Worm (Caenorhabditis elegans): Measurements from ENCODE around the gene gtbp-1.

gtbp-1 gene

DNA sequence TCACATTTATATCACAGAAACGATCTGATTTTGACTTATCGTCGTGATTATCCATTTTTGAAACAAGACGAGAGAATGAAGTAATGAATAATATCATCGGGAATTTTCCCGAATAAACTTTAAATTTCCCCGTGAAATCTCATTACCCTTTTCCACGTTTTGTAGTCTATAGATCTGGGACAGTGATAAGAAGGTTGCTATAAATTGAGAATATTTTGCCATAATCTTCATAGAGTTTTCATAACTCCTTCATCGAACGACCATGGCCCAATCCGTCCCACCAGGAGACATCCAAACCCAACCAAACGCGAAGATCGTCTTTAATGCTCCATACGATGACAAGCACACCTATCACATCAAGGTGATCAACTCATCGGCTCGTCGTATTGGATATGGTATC, 33.6 kb downstream of the gtbp-1 start, which contains the start of the genes C04G2.5 and msp-36:
C04G2.5 (minus strand) TSS at position 101 of the 400 bp plus-strand sequence.
msp-36 (plus strand) TSS at position 263 of the 400 bp plus-strand sequence.
- TF ChIP-seq unc-30 (tag; optimal IDR thresholded peaks at IDR 0.05) (no peak), blmp-1 (tag; optimal IDR thresholded peaks at IDR 0.05) (no peak), sox-4 (tag; optimal IDR thresholded peaks at IDR 0.05) (no peak), fkh-8 (tag; optimal IDR thresholded peaks at IDR 0.05) (no peak), egl-27 (tag; optimal IDR thresholded peaks at IDR 0.05) (no peak), elt-3 (tag; optimal IDR thresholded peaks at IDR 0.05) (no peak), vab-15 (tag; optimal IDR thresholded peaks at IDR 0.05) (no peak), nhr-85 (tag) (no peak), nhr-20 (tag; optimal IDR thresholded peaks at IDR 0.05) (no peak), unc-98 (GFP tag; IDR thresholded peaks at IDR 0.05) (no peak), pax-3 (tag; optimal IDR thresholded peaks at IDR 0.05) (no peak), pag-3 (tag; optimal IDR thresholded peaks at IDR 0.05; ENCODE audit: borderline replicate concordance, insufficient read depth) (no peak), mef-2 (tag; optimal IDR thresholded peaks at IDR 0.05) (no peak), lin-14 (GFP tag; optimal IDR thresholded peaks at IDR 0.05) (no peak), alr-1 (tag; optimal IDR thresholded peaks at IDR 0.05; ENCODE audit: borderline replicate concordance) (no peak), lin-39 (tag; optimal IDR thresholded peaks at IDR 0.05) (no peak), jun-1 (tag; optimal IDR thresholded peaks at IDR 0.05) (no peak), nhr-237 (tag; optimal IDR thresholded peaks at IDR 0.05) (no peak), Y116A8C.19 (tag; optimal IDR thresholded peaks at IDR 0.05; ENCODE audit: borderline replicate concordance) (no peak), hpl-2 (GFP tag; optimal IDR thresholded peaks at IDR 0.05) (no peak)

DNA sequence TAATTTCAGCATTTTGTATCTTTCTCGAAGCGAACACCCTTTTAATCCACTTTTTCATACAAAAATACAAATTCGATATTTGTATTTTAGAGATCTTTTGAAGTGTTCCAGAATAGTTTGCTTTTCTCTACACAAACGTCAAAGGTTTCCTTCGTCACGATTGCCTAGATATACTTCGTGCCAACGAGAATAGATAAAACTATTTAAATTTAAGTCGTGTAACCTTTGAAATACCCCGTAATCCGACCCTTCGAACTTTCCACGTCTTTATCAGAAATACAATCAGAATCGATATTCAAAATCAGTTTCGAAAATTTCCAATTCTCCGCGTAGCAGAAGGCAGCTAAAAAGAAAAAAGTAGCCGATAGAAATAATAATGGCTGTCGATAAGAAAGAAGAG, 38.4 kb downstream of the gtbp-1 start, which contains the start of gene ttbk-5:
ttbk-5 (plus strand) TSS at position 301 of the 400 bp plus-strand sequence.
- no peak for TF ChIP-seq nhr-85 (tag)
- TF ChIP-seq ama-1 (optimal IDR thresholded peaks at IDR 0.05), result no peak
- no peak for TF ChIP-seq dpl-1 (GFP tag; optimal IDR thresholded peaks at IDR 0.05)

DNA sequence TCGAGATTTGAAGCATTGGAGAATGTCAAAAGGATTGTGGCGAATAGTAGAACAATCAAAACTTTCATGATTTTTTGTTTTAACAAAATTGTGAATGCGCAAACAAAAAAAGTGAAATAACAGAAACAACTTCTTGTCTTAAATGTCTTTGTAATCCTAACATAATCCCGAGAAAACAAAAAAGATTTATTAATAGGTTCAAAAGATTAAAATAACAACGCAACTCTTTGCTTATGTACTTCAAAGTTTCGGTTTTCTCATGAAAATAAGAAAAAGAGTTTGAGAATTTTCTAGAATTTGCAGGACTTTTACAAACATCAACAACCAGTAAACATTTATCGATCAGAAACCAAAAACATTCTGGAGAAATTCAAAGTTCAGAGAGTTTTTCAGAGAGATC, 39.0 kb downstream of the gtbp-1 start, which contains the start of gene ttr-39:
ttr-39 (minus strand) TSS at position 101 of the 400 bp plus-strand sequence.
- TF ChIP-seq nhr-90 (tag; optimal IDR thresholded peaks at IDR 0.05; ENCODE audit: poor library complexity), result no peak
- TF ChIP-seq mab-9 (GFP tag; IDR thresholded peaks at IDR 0.05), result 0 out of 2 replicates have a peak, but pooled peaks have one; percentile 21

DNA sequence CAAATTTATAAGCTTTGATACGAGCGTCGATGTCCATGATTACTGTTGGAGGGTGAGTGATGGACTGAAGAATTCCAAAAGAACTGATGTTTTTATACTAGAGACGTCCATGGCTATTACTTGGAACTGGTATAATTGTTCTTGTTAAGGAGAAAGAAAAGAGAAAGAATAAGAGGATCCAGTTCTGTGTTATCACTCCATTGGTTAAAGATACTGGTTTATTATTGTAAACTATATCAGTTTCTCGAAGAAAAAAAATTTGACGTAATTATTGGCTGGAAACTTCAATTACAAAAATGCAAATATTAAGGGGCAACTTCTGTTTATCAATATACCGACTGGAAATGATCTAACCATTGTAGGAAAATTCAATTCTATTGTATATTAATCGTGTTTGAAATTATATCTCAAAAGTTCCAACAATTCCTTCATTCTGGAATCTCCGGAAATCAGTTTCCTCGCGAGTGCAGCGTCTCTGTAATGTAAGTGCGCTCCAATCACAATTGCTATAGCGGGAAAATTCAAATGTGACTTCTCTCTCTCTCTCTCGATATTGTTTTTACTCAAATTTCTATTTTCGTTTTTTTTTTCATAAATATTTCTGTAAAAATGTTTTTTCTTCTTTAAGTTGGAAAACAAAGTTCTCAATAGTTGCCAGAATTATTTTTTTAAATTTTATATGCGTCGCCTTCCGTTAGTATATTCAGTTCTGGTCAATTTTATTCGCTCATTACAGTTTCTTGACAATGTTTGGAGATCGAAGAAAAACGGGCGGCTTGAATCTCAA, 43.2 kb downstream of the gtbp-1 start, which contains the start of the genes col-2 and ndc-80:
col-2 (minus strand) TSS at position 51 of the 787 bp plus-strand sequence.
ndc-80 (plus strand) TSS at position 737 of the 787 bp plus-strand sequence.
- TF ChIP-seq ets-5 (GFP tag; IDR thresholded peaks at IDR 0.05) (no peak), ceh-88 (GFP tag; IDR thresholded peaks at IDR 0.05) (no peak; the same call in 1 of the 2 replicates), skn-1 (tag; optimal IDR thresholded peaks at IDR 0.05) (peak; percentile 70), C16A3.4 (tag; optimal IDR thresholded peaks at IDR 0.05) (peak; percentile 93), alr-1 (tag; optimal IDR thresholded peaks at IDR 0.05; ENCODE audit: borderline replicate concordance) (no peak), fkh-10 (GFP tag; optimal IDR thresholded peaks at IDR 0.05) (no peak), mdl-1 (tag; optimal IDR thresholded peaks at IDR 0.05) (peak in 1 of 2 experiments; percentile 59), efl-1 (optimal IDR thresholded peaks at IDR 0.05) (peak; percentile 91 to 94), efl-1 (GFP tag; optimal IDR thresholded peaks at IDR 0.05 in 1 of 2) (peak; percentile 88 to 99), dpl-1 (GFP tag; optimal IDR thresholded peaks at IDR 0.05) (peak; percentile 88 to 92 (median 89)), ama-1 (optimal IDR thresholded peaks at IDR 0.05) (no peak), lir-3 (tag; optimal IDR thresholded peaks at IDR 0.05; ENCODE audit: poor library complexity) (peak; percentile 77), nhr-20 (tag; optimal IDR thresholded peaks at IDR 0.05) (peak; percentile 71), nhr-76 (tag; optimal IDR thresholded peaks at IDR 0.05) (no peak), hpl-2 (GFP tag; optimal IDR thresholded peaks at IDR 0.05) (no peak), sup-37 (GFP tag; optimal IDR thresholded peaks at IDR 0.05) (no peak), xbp-1 (tag; optimal IDR thresholded peaks at IDR 0.05) (peak; percentile 71), nhr-47 (tag; optimal IDR thresholded peaks at IDR 0.05) (no peak), dsc-1 (tag; optimal IDR thresholded peaks at IDR 0.05) (peak; percentile 28), pqm-1 (tag; optimal IDR thresholded peaks at IDR 0.05) (no peak), lin-13 (GFP tag; optimal IDR thresholded peaks at IDR 0.05) (peak; percentile 71), nhr-90 (tag; optimal IDR thresholded peaks at IDR 0.05; ENCODE audit: poor library complexity) (peak; percentile 67), fos-1 (tag; optimal IDR thresholded peaks at IDR 0.05) (peak; percentile 67), lsy-2 (tag; optimal IDR thresholded peaks at IDR 0.05) (peak; percentile 69 to 92), mab-9 (GFP tag; IDR thresholded peaks at IDR 0.05) (no peak), nhr-19 (GFP tag; conservative IDR thresholded peaks at IDR 0.05) (peak; percentile 58), blmp-1 (tag; optimal IDR thresholded peaks at IDR 0.05) (peak; percentile 71), nhr-71 (tag; optimal IDR thresholded peaks at IDR 0.05) (peak; percentile 83)

Measured in whole organism, L1 larva.